Worm (Caenorhabditis elegans) whole organism, L1 larva: ENCODE measurements around the gene fkh-2.

Source experiments
- C34B4.2 ChIP-seq: sonication (generic microtip); optimal IDR thresholded peaks from 2 replicates; lab custom pipeline; 2017; ENCODE audit warnings: mild to moderate bottlenecking, missing genetic modification characterization, missing compliant biosample characterization
- Y116A8C.19 ChIP-seq: sonication (generic microtip); optimal IDR thresholded peaks from 2 replicates; lab custom pipeline; 2016; ENCODE audit warnings: missing compliant biosample characterization, missing genetic modification characterization, borderline replicate concordance
- aha-1 ChIP-seq: fragments of 150-350 bp; optimal IDR thresholded peaks from 2 replicates; lab custom pipeline; 2014; ENCODE audit warnings: missing biosample characterization, missing genetic modification characterization
- blmp-1 ChIP-seq: fragments of 150-350 bp; optimal IDR thresholded peaks from 2 replicates; lab custom pipeline; 2014; ENCODE audit warnings: missing biosample characterization, missing genetic modification characterization
- ceh-8 ChIP-seq: fragments of 200-800 bp; sonication (Bioruptor generic); optimal IDR thresholded peaks from 2 replicates; lab custom pipeline; 2018; ENCODE audit warnings: mild to moderate bottlenecking, missing genetic modification characterization, moderate library complexity, missing compliant biosample characterization
- ceh-82 ChIP-seq, 3 experiments: fragments of 150-350 bp in 1 of 3; sonication (generic microtip) in 2 of 3; optimal IDR thresholded peaks; 2 replicates each; lab custom pipeline; 2014 to 2017; ENCODE audit warnings: missing biosample characterization in 3 of 3, missing genetic modification characterization in 3 of 3
- ceh-88 ChIP-seq: fragments of 200-800 bp; sonication (Bioruptor generic); IDR thresholded peaks from 2 replicates; pipeline ENCODE4 v1.3.6; 2022; ENCODE audit warnings: missing genetic modification characterization, missing compliant biosample characterization
- ces-1 ChIP-seq: fragments of 150-350 bp; optimal IDR thresholded peaks from 2 replicates; lab custom pipeline; 2014; ENCODE audit warnings: missing biosample characterization, missing genetic modification reagents, missing genetic modification characterization
- dpl-1 ChIP-seq, 3 experiments: fragments of 150-350 bp in 2 of 3; sonication (generic microtip) in 1 of 3; optimal IDR thresholded peaks; 2 replicates each; lab custom pipeline; 2014 to 2017; ENCODE audit warnings: missing biosample characterization in 3 of 3, missing genetic modification characterization in 3 of 3, missing genetic modification reagents in 3 of 3
- efl-1 ChIP-seq, 4 experiments: fragments of 150-350 bp; optimal IDR thresholded peaks in 3 of 4; peaks in 1 of 4; 1 replicate in 1 of 4; 2 replicates in 3 of 4; lab custom pipeline; 2014; ENCODE audit warnings: missing biosample characterization in 2 of 4, missing genetic modification characterization in 2 of 4, missing genetic modification reagents in 2 of 4
- elt-2 ChIP-seq: sonication (generic microtip); optimal IDR thresholded peaks from 2 replicates; lab custom pipeline; 2016; ENCODE audit warnings: missing genetic modification characterization, mild to moderate bottlenecking, inconsistent platforms, missing compliant biosample characterization, missing genetic modification reagents
- fkh-10 ChIP-seq: sonication (generic microtip); optimal IDR thresholded peaks from 2 replicates; lab custom pipeline; 2017; ENCODE audit warnings: missing biosample characterization, missing genetic modification reagents, missing genetic modification characterization
- fkh-8 ChIP-seq: sonication (generic microtip); optimal IDR thresholded peaks from 2 replicates; lab custom pipeline; 2016; ENCODE audit warnings: mild to moderate bottlenecking, missing genetic modification characterization, missing compliant biosample characterization
- fos-1 ChIP-seq: fragments of 150-350 bp; optimal IDR thresholded peaks from 2 replicates; lab custom pipeline; 2014; ENCODE audit warnings: missing biosample characterization, missing genetic modification characterization
- grh-1 ChIP-seq: fragments of 200-800 bp; sonication (Bioruptor generic); IDR thresholded peaks from 2 replicates; pipeline ENCODE4 v1.3.6; 2022; ENCODE audit warnings: missing genetic modification reagents, missing genetic modification characterization, missing compliant biosample characterization
- hlh-17 ChIP-seq: fragments of 200-800 bp; sonication (Bioruptor generic); optimal IDR thresholded peaks from 2 replicates; lab custom pipeline; 2018; ENCODE audit warnings: missing genetic modification characterization, mild to moderate bottlenecking, missing compliant biosample characterization, moderate library complexity, borderline replicate concordance
- hpl-2 ChIP-seq: fragments of 150-350 bp; optimal IDR thresholded peaks from 2 replicates; lab custom pipeline; 2014; ENCODE audit warnings: missing biosample characterization, missing genetic modification reagents, missing genetic modification characterization
- irx-1 ChIP-seq: sonication (generic microtip); optimal IDR thresholded peaks from 2 replicates; lab custom pipeline; 2016; ENCODE audit warnings: missing genetic modification characterization, missing compliant biosample characterization
- jun-1 ChIP-seq: fragments of 150-350 bp; optimal IDR thresholded peaks from 2 replicates; lab custom pipeline; 2014; ENCODE audit warnings: missing biosample characterization, missing genetic modification reagents, missing genetic modification characterization
- lin-15B ChIP-seq: fragments of 150-350 bp; sonication (generic microtip); optimal IDR thresholded peaks from 3 replicates; lab custom pipeline; 2014; ENCODE audit warnings: missing biosample characterization, missing genetic modification characterization
- lin-35 ChIP-seq, 2 experiments: fragments of 150-350 bp; optimal IDR thresholded peaks; 2 replicates each; lab custom pipeline; 2014; ENCODE audit warnings: missing biosample characterization in 2 of 2, missing genetic modification characterization in 2 of 2, missing genetic modification reagents in 2 of 2
- mab-9 ChIP-seq: fragments of 200-800 bp; sonication (Bioruptor generic); IDR thresholded peaks from 2 replicates; pipeline ENCODE4 v1.3.6; 2022; ENCODE audit warnings: missing genetic modification reagents, missing genetic modification characterization, missing compliant biosample characterization
- mdl-1 ChIP-seq, 2 experiments: fragments of 150-350 bp; optimal IDR thresholded peaks; 2 replicates each; lab custom pipeline; 2014 to 2017; ENCODE audit warnings: missing biosample characterization in 2 of 2, missing genetic modification characterization in 2 of 2, inconsistent platforms in 1 of 2
- nhr-12 ChIP-seq: sonication (generic microtip); optimal IDR thresholded peaks from 2 replicates; lab custom pipeline; 2017; ENCODE audit warnings: missing biosample characterization, missing genetic modification characterization
- nhr-19 ChIP-seq: fragments of 200-800 bp; sonication (Bioruptor generic); conservative IDR thresholded peaks from 2 replicates; pipeline ENCODE4 v1.3.6; 2022; ENCODE audit warnings: missing genetic modification characterization, missing compliant biosample characterization
- nhr-20 ChIP-seq: sonication (generic microtip); optimal IDR thresholded peaks from 2 replicates; lab custom pipeline; 2016; ENCODE audit warnings: mild to moderate bottlenecking, missing genetic modification characterization, missing compliant biosample characterization
- nhr-237 ChIP-seq: fragments of 150-350 bp; optimal IDR thresholded peaks from 2 replicates; lab custom pipeline; 2014; ENCODE audit warnings: missing biosample characterization, missing genetic modification characterization
- nhr-47 ChIP-seq: sonication (generic microtip); optimal IDR thresholded peaks from 2 replicates; lab custom pipeline; 2016; ENCODE audit warnings: mild to moderate bottlenecking, missing genetic modification characterization, moderate library complexity, missing compliant biosample characterization
- nhr-71 ChIP-seq: sonication (generic microtip); optimal IDR thresholded peaks from 2 replicates; lab custom pipeline; 2016; ENCODE audit warnings: mild to moderate bottlenecking, missing genetic modification characterization, moderate library complexity, missing compliant biosample characterization
- nhr-76 ChIP-seq: sonication (generic microtip); optimal IDR thresholded peaks from 2 replicates; lab custom pipeline; 2017; ENCODE audit warnings: missing biosample characterization, missing genetic modification characterization
- nhr-84 ChIP-seq: sonication (generic microtip); optimal IDR thresholded peaks from 2 replicates; lab custom pipeline; 2017; ENCODE audit warnings: missing biosample characterization, missing genetic modification characterization
- nhr-85 ChIP-seq: sonication (generic microtip); peaks from one replicate; lab custom pipeline; 2016; ENCODE audit warnings: missing genetic modification characterization, inconsistent platforms, missing compliant biosample characterization
- nhr-90 ChIP-seq: sonication (generic microtip); optimal IDR thresholded peaks from 2 replicates; lab custom pipeline; 2016; ENCODE audit warnings: mild to moderate bottlenecking, missing genetic modification characterization, missing compliant biosample characterization; ENCODE audit not compliant: poor library complexity
- pax-3 ChIP-seq: fragments of 200-800 bp; sonication (Bioruptor generic); optimal IDR thresholded peaks from 2 replicates; lab custom pipeline; 2018; ENCODE audit warnings: mild to moderate bottlenecking, missing genetic modification characterization, moderate library complexity, missing compliant biosample characterization
- skn-1 ChIP-seq: fragments of 150-350 bp; optimal IDR thresholded peaks from 2 replicates; lab custom pipeline; 2014; ENCODE audit warnings: missing biosample characterization, missing genetic modification characterization
- snpc-4 ChIP-seq: fragments of 150-350 bp; optimal IDR thresholded peaks from 2 replicates; lab custom pipeline; 2014; ENCODE audit warnings: missing biosample characterization, missing genetic modification characterization
- snu-23 ChIP-seq: sonication (generic microtip); optimal IDR thresholded peaks from 2 replicates; lab custom pipeline; 2016; ENCODE audit warnings: missing genetic modification characterization, missing compliant biosample characterization
- sox-4 ChIP-seq: sonication (generic microtip); optimal IDR thresholded peaks from 2 replicates; lab custom pipeline; 2016; ENCODE audit warnings: missing genetic modification characterization, missing compliant biosample characterization
- sptf-1 ChIP-seq: fragments of 150-350 bp; optimal IDR thresholded peaks from 2 replicates; lab custom pipeline; 2014; ENCODE audit warnings: missing biosample characterization, missing genetic modification characterization
- swsn-7 ChIP-seq: sonication (generic microtip); optimal IDR thresholded peaks from 2 replicates; lab custom pipeline; 2016; ENCODE audit warnings: missing genetic modification characterization, missing compliant biosample characterization
- tbx-2 ChIP-seq: sonication (generic microtip); optimal IDR thresholded peaks from 2 replicates; lab custom pipeline; 2016; ENCODE audit warnings: missing genetic modification characterization, missing compliant biosample characterization
- unc-62 ChIP-seq: fragments of 150-350 bp; optimal IDR thresholded peaks from 2 replicates; lab custom pipeline; 2014; ENCODE audit warnings: missing biosample characterization, missing genetic modification reagents, missing genetic modification characterization
- unc-86 ChIP-seq: sonication (generic microtip); optimal IDR thresholded peaks from 2 replicates; lab custom pipeline; 2016; ENCODE audit warnings: missing genetic modification characterization, missing compliant biosample characterization
- xbp-1 ChIP-seq: sonication (generic microtip); optimal IDR thresholded peaks from 2 replicates; lab custom pipeline; 2016; ENCODE audit warnings: missing genetic modification characterization, missing compliant biosample characterization
- ztf-11 ChIP-seq, 2 experiments: sonication (generic microtip); optimal IDR thresholded peaks; 2 replicates each; lab custom pipeline; 2016 to 2017; ENCODE audit warnings: missing genetic modification characterization in 2 of 2, missing biosample characterization in 1 of 2, missing compliant biosample characterization in 1 of 2

fkh-2 gene

DNA sequence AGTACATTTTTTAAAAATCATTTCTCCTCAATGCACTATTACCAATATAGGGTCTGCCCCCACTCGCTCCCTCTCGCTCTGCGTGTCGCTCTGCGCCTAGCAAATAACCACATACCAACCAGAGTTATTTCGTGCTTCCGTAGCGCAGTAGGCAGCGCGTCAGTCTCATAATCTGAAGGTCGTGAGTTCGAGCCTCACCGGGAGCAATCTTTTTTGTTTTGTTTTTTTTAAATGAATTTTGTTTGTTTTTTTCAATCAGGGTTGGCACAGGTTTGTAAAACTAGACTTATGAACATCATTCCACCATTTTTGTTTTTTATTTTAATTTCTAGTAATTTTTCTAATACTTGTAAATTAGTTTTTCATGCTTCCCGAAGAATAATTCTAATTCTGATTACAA lies 44.5 kb downstream of the fkh-2 start (continued):
- TF ChIP-seq ceh-82 (tag; optimal IDR thresholded peaks at IDR 0.05; lab: Kevin White, UChicago), result peak; percentile 44 to 66 (median 48)
- TF ChIP-seq snu-23 (GFP tag; lab: Kevin White, UChicago), result peak; percentile 82
- TF ChIP-seq unc-86 (tag; lab: Kevin White, UChicago), result peak; percentile 56
- peak; percentile 11 for TF ChIP-seq fos-1 (tag; lab: Kevin White, UChicago)
- TF ChIP-seq dpl-1 (GFP tag; optimal IDR thresholded peaks at IDR 0.05; lab: Kevin White, UChicago), result peak in 1 of 3 experiments; percentile 23
- peak; percentile 73 for TF ChIP-seq nhr-20 (tag; lab: Kevin White, UChicago)
- TF ChIP-seq hpl-2 (GFP tag; lab: Kevin White, UChicago), result no peak
- TF ChIP-seq Y116A8C.19 (tag; lab: Kevin White, UChicago), result no peak
- no peak for TF ChIP-seq ces-1 (GFP tag; lab: Kevin White, UChicago)
- peak; percentile 77 for TF ChIP-seq irx-1 (tag; lab: Kevin White, UChicago)
- TF ChIP-seq, all 84 proteins: peak for 41

DNA sequence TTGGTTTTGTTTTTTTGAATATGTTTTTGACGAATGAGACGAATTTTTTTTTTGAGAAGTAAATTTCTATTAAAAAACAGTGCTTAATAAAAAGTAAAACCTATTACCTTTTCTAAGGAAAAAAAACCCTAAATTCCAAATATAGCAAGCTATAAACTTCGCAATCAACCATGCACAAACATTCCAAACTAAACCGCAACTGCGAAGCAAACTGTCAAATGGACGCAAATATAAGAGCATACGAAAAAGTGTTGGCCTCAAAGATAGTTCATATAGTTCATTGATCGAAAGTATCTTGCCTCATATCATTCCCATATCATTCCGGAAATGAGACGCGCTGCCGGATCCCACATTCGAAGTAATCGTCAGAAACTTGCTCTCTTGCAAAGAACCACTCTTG lies 45.5 kb downstream of the fkh-2 start, which contains the start of gene C01C4.3:
C01C4.3 (plus strand) TSS at position 301 of the 400 bp plus-strand sequence.
- TF ChIP-seq efl-1 (optimal IDR thresholded peaks at IDR 0.05; lab: Kevin White, UChicago) (no peak), efl-1 (GFP tag; optimal IDR thresholded peaks at IDR 0.05 in 1 of 2; lab: Kevin White, UChicago) (peak in 1 of 2 experiments; percentile 32), nhr-71 (tag; lab: Kevin White, UChicago) (no peak), xbp-1 (tag; lab: Kevin White, UChicago) (no peak)

DNA sequence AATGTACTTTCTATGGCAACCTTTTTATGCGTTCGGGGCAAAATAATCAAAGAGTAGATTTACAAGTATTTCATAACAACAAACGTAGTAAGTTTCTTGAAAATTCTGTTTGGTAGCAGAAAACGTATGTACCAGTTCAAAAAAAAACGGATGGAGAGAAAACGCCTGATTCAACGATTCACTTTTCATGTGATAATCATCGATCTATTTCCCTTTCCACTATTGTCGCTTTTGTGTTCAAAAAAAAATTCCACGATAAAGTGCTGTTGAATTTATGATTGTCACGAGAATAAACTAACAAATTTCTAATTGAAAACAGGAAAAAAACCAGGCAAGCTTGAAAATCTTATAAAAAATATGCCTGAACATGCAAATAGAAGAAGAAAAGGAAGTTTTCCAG lies 46.3 kb downstream of the fkh-2 start:
- TF ChIP-seq nhr-76 (tag; lab: Kevin White, UChicago) (no peak), blmp-1 (tag; lab: Kevin White, UChicago) (peak; percentile 67)

DNA sequence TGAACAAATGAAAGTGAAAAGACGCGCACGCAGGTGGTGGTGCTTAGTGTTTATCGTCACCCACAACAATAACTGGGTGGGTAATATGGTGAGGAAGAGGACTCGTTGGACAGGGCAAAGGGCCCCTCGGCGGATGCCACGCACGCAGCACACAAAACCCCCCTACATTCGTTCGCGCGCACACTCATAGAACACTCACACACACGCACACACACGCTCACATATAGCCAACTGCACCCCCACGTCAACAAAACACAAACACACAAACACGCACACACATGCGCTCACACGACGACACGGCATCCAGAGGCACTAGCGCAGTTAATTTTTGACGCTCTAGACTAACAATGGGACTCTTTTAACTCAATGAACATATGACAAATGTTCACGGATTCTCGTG lies 48.0 kb downstream of the fkh-2 start:
- TF ChIP-seq xbp-1 (tag; lab: Kevin White, UChicago), result peak; percentile 34
- TF ChIP-seq fkh-10 (GFP tag; lab: Kevin White, UChicago), result peak; percentile 35
- no peak for TF ChIP-seq pax-3
- no peak for TF ChIP-seq fos-1 (tag; lab: Kevin White, UChicago)
- no peak for TF ChIP-seq elt-2 (tag; lab: Kevin White, UChicago)
- peak in 1 of 2 experiments; percentile 66 for TF ChIP-seq mdl-1 (tag; optimal IDR thresholded peaks at IDR 0.05; lab: Kevin White, UChicago)
- no peak for TF ChIP-seq sptf-1
- no peak for TF ChIP-seq sox-4 (tag; lab: Kevin White, UChicago)
- TF ChIP-seq C34B4.2 (tag; lab: Kevin White, UChicago), result no peak
- peak; percentile 48 for TF ChIP-seq swsn-7
- TF ChIP-seq ceh-82 (tag; optimal IDR thresholded peaks at IDR 0.05; lab: Kevin White, UChicago), result peak in 2 of 3 experiments; percentile 1 to 49
- TF ChIP-seq lin-15B (tag; lab: Kevin White, UChicago), result no peak
- TF ChIP-seq nhr-90 (tag; lab: Kevin White, UChicago), result no peak
- peak; percentile 64 for TF ChIP-seq snu-23 (GFP tag; lab: Kevin White, UChicago)
- TF ChIP-seq hlh-17 (GFP tag; lab: Kevin White, UChicago), result no peak
- TF ChIP-seq tbx-2 (tag; lab: Kevin White, UChicago), result peak; percentile 23
- peak; percentile 39; the same call in 1 of the 2 replicates for TF ChIP-seq nhr-19 (GFP tag; lab: Robert Waterston, UW)
- TF ChIP-seq efl-1 (optimal IDR thresholded peaks at IDR 0.05; lab: Kevin White, UChicago), result no peak
- no peak for TF ChIP-seq efl-1 (GFP tag; optimal IDR thresholded peaks at IDR 0.05 in 1 of 2; lab: Kevin White, UChicago)
- peak; percentile 20 for TF ChIP-seq skn-1 (tag; lab: Kevin White, UChicago)
- no peak for TF ChIP-seq grh-1 (GFP tag; lab: Robert Waterston, UW)
- no peak for TF ChIP-seq aha-1 (tag; lab: Kevin White, UChicago)
- TF ChIP-seq lin-35 (GFP tag; optimal IDR thresholded peaks at IDR 0.05; lab: Kevin White, UChicago), result peak; percentile 17 to 42
- TF ChIP-seq ceh-8 (GFP tag; lab: Kevin White, UChicago), result peak; percentile 9
- no peak for TF ChIP-seq snpc-4
- TF ChIP-seq unc-62 (GFP tag; lab: Kevin White, UChicago), result no peak
- no peak for TF ChIP-seq mab-9 (GFP tag; lab: Robert Waterston, UW)
- TF ChIP-seq ztf-11 (tag; optimal IDR thresholded peaks at IDR 0.05; lab: Kevin White, UChicago), result peak in 1 of 2 experiments; percentile 29
- no peak for TF ChIP-seq jun-1 (tag; lab: Kevin White, UChicago)
- TF ChIP-seq nhr-12, result no peak
- TF ChIP-seq nhr-85 (tag; lab: Kevin White, UChicago), result no peak
- peak; percentile 32 for TF ChIP-seq nhr-47 (tag; lab: Kevin White, UChicago)
- TF ChIP-seq fkh-8 (tag; lab: Kevin White, UChicago), result peak; percentile 50
- TF ChIP-seq ceh-88 (GFP tag; lab: Robert Waterston, UW), result no peak
- TF ChIP-seq nhr-20 (tag; lab: Kevin White, UChicago), result peak; percentile 5
- no peak for TF ChIP-seq nhr-237
- TF ChIP-seq nhr-84, result no peak
